Fruit fly (Drosophila melanogaster) Kc167 (cell line): ENCODE measurements around the gene NANS.

Experiments used
- Myc ChIP-seq: fragments of >200 bp; optimal IDR thresholded peaks from 2 replicates; lab custom pipeline; 2017; ENCODE audit warnings: missing external identifiers
- h ChIP-seq: fragments of >200 bp; optimal IDR thresholded peaks from 3 replicates; lab custom pipeline; 2018; ENCODE audit warnings: missing external identifiers
- insv ChIP-seq: fragments of >200 bp; optimal IDR thresholded peaks from 3 replicates; lab custom pipeline; 2018; ENCODE audit warnings: missing external identifiers

DNA sequence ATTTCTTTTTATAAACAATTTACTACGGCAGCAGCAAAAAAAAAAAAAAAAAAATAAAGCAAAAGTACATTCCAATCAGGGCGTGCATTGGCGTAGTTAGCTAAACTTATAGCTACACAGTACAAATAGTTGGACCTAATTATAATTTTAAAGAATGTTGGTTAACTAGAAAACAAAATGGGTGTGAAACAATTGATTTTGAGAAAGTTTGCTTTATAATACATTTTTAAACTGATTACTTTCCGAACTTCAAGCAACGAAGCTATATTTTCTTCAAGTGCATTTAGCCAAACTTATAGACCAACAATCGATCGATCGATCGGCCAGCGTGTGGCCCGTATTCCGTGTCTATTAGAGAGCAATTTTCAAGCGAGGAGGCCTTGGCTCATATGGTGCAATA lies 25.0 kb downstream of the NANS start:
- TF ChIP-seq insv (lab: Kevin White, UChicago), result no peak
- no peak for TF ChIP-seq h (lab: Kevin White, UChicago)
- TF ChIP-seq Myc, result no peak
